Fruit fly (Drosophila melanogaster) whole organism, wandering third instar larva: ENCODE data around the gene RpL37A.

ENCODE experiments used
- Abd-B ChIP-seq: fragments of >200 bp; optimal IDR thresholded peaks from 2 replicates; lab custom pipeline; 2017; ENCODE audit warnings: missing biosample characterization, missing genetic modification characterization
- CG32264 ChIP-seq: fragments of 200-800 bp; sonication (Bioruptor generic); optimal IDR thresholded peaks from 2 replicates; lab custom pipeline; 2016; ENCODE audit warnings: missing biosample characterization, missing genetic modification characterization
- CG9705 ChIP-seq: fragments of 200-800 bp; sonication (Bioruptor generic); optimal IDR thresholded peaks from 2 replicates; lab custom pipeline; 2018; ENCODE audit warnings: missing biosample characterization, mild to moderate bottlenecking, missing genetic modification characterization
- CrebA ChIP-seq: fragments of 200-800 bp; sonication (Bioruptor generic); optimal IDR thresholded peaks from 2 replicates; lab custom pipeline; 2016; ENCODE audit warnings: missing biosample characterization, mild to moderate bottlenecking, missing genetic modification characterization, borderline replicate concordance
- Dfd ChIP-seq: fragments of >200 bp; optimal IDR thresholded peaks from 2 replicates; lab custom pipeline; 2017; ENCODE audit warnings: missing biosample characterization, missing genetic modification characterization
- Dif ChIP-seq: fragments of 200-275, 200-300 bp; sonication (Bioruptor generic); optimal IDR thresholded peaks from 2 replicates; lab custom pipeline; 2018; ENCODE audit warnings: missing biosample characterization, missing genetic modification characterization; ENCODE audit not compliant: partially characterized antibody
- GATAd ChIP-seq: sonication (Bioruptor generic); optimal IDR thresholded peaks from 2 replicates; lab custom pipeline; 2016; ENCODE audit warnings: missing biosample characterization, missing genetic modification characterization
- HLH106 ChIP-seq: fragments of 200-800 bp; optimal IDR thresholded peaks from 3 replicates; lab custom pipeline; 2019; ENCODE audit warnings: missing biosample characterization, mild to moderate bottlenecking, missing genetic modification characterization, moderate library complexity
- Hnf4 ChIP-seq: fragments of 200-800 bp; sonication (Bioruptor generic); optimal IDR thresholded peaks from 2 replicates; lab custom pipeline; 2016; ENCODE audit warnings: missing biosample characterization, mild to moderate bottlenecking, missing genetic modification characterization
- Hr83 ChIP-seq: fragments of 200-300 bp; sonication (Bioruptor generic); optimal IDR thresholded peaks from 2 replicates; lab custom pipeline; 2016; ENCODE audit warnings: missing biosample characterization, mild to moderate bottlenecking, missing genetic modification characterization, moderate library complexity; ENCODE audit not compliant: poor library complexity, severe bottlenecking
- Jra ChIP-seq: sonication (Bioruptor generic); optimal IDR thresholded peaks from 2 replicates; lab custom pipeline; 2016; ENCODE audit warnings: missing biosample characterization, missing genetic modification characterization
- N ChIP-seq: fragments of >200 bp; optimal IDR thresholded peaks from 2 replicates; lab custom pipeline; 2018; ENCODE audit warnings: missing biosample characterization, missing external identifiers, missing genetic modification characterization
- OdsH ChIP-seq: fragments of 200-800 bp; sonication (Bioruptor generic); optimal IDR thresholded peaks from 2 replicates; lab custom pipeline; 2016; ENCODE audit warnings: missing biosample characterization, mild to moderate bottlenecking, missing genetic modification characterization
- Rel ChIP-seq, 2 experiments: fragments of 200-800 bp; sonication (Bioruptor generic) in 1 of 2; optimal IDR thresholded peaks; 2 replicates in 1 of 2; 3 replicates in 1 of 2; lab custom pipeline; 2016 to 2019; ENCODE audit warnings: mild to moderate bottlenecking in 2 of 2, missing biosample characterization in 2 of 2, missing genetic modification characterization in 2 of 2, moderate library complexity in 1 of 2
- Sp1 ChIP-seq: fragments of 200-800 bp; sonication (Bioruptor generic); optimal IDR thresholded peaks from 3 replicates; lab custom pipeline; 2019; ENCODE audit warnings: missing biosample characterization, mild to moderate bottlenecking, missing genetic modification characterization, moderate library complexity
- br ChIP-seq: fragments of 200-800 bp; sonication (Bioruptor generic); optimal IDR thresholded peaks from 2 replicates; lab custom pipeline; 2016; ENCODE audit warnings: missing biosample characterization, missing genetic modification characterization
- brk ChIP-seq: fragments of 200-800 bp; sonication (Bioruptor generic); optimal IDR thresholded peaks from 2 replicates; lab custom pipeline; 2016; ENCODE audit warnings: missing biosample characterization, mild to moderate bottlenecking, missing genetic modification characterization
- dmrt93B ChIP-seq: fragments of 200-800 bp; sonication (Bioruptor generic); optimal IDR thresholded peaks from 2 replicates; lab custom pipeline; 2018; ENCODE audit warnings: missing biosample characterization, mild to moderate bottlenecking, missing genetic modification characterization
- ey ChIP-seq: fragments of 200-800 bp; sonication (Bioruptor generic); optimal IDR thresholded peaks from 2 replicates; lab custom pipeline; 2016; ENCODE audit warnings: missing biosample characterization, missing genetic modification characterization
- foxo ChIP-seq, 2 experiments: fragments of 200-800 bp; sonication (Bioruptor generic); optimal IDR thresholded peaks; 2 replicates in 1 of 2; 3 replicates in 1 of 2; lab custom pipeline; 2016 to 2017; ENCODE audit warnings: missing biosample characterization in 2 of 2, missing genetic modification characterization in 2 of 2
- fru ChIP-seq: fragments of 200-800 bp; sonication (Bioruptor generic); optimal IDR thresholded peaks from 3 replicates; lab custom pipeline; 2016; ENCODE audit warnings: missing biosample characterization, mild to moderate bottlenecking, missing genetic modification characterization
- jim ChIP-seq: fragments of 175-275, 200-325 bp; sonication (Bioruptor generic); optimal IDR thresholded peaks from 2 replicates; lab custom pipeline; 2016; ENCODE audit warnings: missing biosample characterization, mild to moderate bottlenecking, missing genetic modification characterization
- lola ChIP-seq: fragments of >200 bp; optimal IDR thresholded peaks from 2 replicates; lab custom pipeline; 2017; ENCODE audit warnings: missing biosample characterization, missing genetic modification characterization
- pan ChIP-seq: fragments of >200 bp; optimal IDR thresholded peaks from 2 replicates; lab custom pipeline; 2017
- rgr ChIP-seq: fragments of 200-800 bp; sonication (Bioruptor generic); optimal IDR thresholded peaks from 3 replicates; lab custom pipeline; 2016; ENCODE audit warnings: missing biosample characterization, mild to moderate bottlenecking, missing genetic modification characterization
- sage ChIP-seq: fragments of 200-800 bp; sonication (Bioruptor generic); optimal IDR thresholded peaks from 2 replicates; lab custom pipeline; 2016; ENCODE audit warnings: missing biosample characterization, mild to moderate bottlenecking, missing genetic modification characterization
- sv ChIP-seq: fragments of 200-800 bp; sonication (Bioruptor generic); optimal IDR thresholded peaks from 3 replicates; lab custom pipeline; 2016; ENCODE audit warnings: missing biosample characterization, missing genetic modification characterization
- usp ChIP-seq: fragments of >200 bp; optimal IDR thresholded peaks from 2 replicates; lab custom pipeline; 2017; ENCODE audit warnings: missing biosample characterization, missing genetic modification characterization
- woc ChIP-seq: sonication (Bioruptor generic); optimal IDR thresholded peaks from 2 replicates; lab custom pipeline; 2016; ENCODE audit warnings: missing biosample characterization, mild to moderate bottlenecking, missing genetic modification characterization

RpL37A gene

DNA sequence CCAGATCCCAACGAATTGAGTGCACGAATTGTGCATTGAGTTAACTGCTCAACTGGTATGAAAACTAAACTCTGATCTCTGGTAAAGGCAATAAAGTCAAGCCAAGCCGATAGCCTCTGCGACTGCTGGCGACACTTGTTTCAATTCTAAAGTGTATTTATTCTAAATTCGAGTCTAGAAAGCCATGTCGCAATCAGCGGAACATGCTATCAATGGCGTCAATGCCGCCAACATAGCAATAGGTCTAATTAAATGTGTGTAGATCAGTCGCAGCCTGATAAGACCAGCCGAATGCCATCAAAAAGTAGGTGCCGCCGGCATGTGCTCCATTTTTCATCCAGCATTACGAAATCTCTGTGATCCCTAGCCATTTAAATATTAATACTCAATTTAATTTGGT lies 45.2 kb upstream of the RpL37A start:
- no peak for TF ChIP-seq sv (GFP tag; lab: Kevin White, UChicago)
- no peak for TF ChIP-seq pan (lab: Kevin White, UChicago)
- no peak for TF ChIP-seq br (GFP tag; lab: Kevin White, UChicago)
- TF ChIP-seq Hr83, result no peak
- no peak for TF ChIP-seq brk
- no peak for TF ChIP-seq fru (GFP tag; lab: Kevin White, UChicago)
- no peak for TF ChIP-seq OdsH (GFP tag; lab: Kevin White, UChicago)
- TF ChIP-seq N, result no peak
- TF ChIP-seq Jra (GFP tag; lab: Kevin White, UChicago), result no peak
- no peak for TF ChIP-seq lola (GFP tag; lab: Kevin White, UChicago)
- no peak for TF ChIP-seq woc (GFP tag; lab: Kevin White, UChicago)
- TF ChIP-seq dmrt93B (GFP tag; lab: Kevin White, UChicago), result no peak
- TF ChIP-seq jim (GFP tag; lab: Kevin White, UChicago), result no peak
- TF ChIP-seq HLH106 (tag; lab: Kevin White, UChicago), result no peak
- TF ChIP-seq foxo (GFP tag; optimal IDR thresholded peaks at IDR 0.05; lab: Kevin White, UChicago), result no peak
- TF ChIP-seq usp (GFP tag; lab: Kevin White, UChicago), result no peak
- TF ChIP-seq ey (GFP tag; lab: Kevin White, UChicago), result no peak
- TF ChIP-seq Rel (GFP tag; optimal IDR thresholded peaks at IDR 0.05; lab: Kevin White, UChicago), result no peak
- no peak for TF ChIP-seq Rel (tag; optimal IDR thresholded peaks at IDR 0.05; lab: Kevin White, UChicago)
- TF ChIP-seq, all 38 proteins: peak for 0

DNA sequence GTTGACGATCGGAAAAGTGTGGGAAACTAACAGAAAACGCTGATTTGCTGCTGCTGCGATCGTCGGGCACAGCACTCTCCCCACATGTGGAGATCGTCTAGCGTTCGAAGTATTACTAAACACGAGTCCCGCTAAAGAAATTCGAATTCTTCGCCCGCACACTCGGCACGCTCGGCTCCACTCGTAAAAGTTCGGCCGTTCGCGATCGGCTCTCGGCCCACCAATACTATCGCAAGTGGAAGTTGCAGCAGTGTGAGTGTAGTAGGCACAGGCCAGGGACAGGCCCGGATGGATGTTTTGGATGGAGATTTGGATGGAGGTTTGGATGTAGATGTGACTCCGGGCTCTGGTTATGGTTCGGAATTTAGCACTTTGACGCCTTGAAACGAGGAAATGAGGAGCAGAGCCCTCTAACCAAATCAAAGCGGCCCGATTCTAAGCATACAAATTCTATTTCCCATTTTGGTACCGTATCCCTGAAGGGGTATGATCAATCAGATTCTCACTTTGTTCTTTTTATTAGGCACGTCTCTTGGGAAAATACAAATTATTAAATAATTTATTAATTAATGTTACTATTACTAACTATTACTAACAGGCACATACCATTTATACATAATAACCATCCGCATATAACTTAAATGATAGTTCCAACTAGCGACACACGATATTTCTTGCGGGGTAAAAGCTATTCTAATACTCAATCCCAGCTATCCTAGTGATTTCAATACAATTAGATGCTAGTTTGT lies 43.3 kb upstream of the RpL37A start:
- TF ChIP-seq Dif (no peak), Rel (GFP tag; optimal IDR thresholded peaks at IDR 0.05; lab: Kevin White, UChicago) (no peak), Rel (tag; optimal IDR thresholded peaks at IDR 0.05; lab: Kevin White, UChicago) (peak; percentile 10)

DNA sequence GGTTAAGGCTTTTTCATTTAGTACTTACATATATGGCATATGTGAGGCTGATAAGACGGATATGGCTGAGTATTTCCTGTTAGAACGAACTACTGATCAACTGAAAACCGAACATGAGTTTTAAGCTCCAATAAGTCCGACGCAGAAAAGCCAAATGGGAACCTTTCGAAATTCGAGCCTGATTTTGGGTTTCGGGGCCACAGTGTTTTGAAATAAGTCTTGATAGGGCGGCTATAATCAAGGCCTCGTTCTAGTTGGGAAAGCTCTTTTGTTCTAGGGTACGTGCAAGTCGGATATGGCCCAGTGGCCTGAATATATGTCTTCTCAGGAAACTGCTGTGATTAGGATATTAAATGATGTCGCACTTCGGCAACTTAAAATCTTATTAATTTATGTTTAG lies 42.7 kb upstream of the RpL37A start, which contains the start of gene vkg:
Gene vkg, minus strand, starts transcription at position 101 of the 400 bp plus-strand sequence.
- TF ChIP-seq Dif (no peak), sage (GFP tag; lab: Kevin White, UChicago) (no peak), woc (GFP tag; lab: Kevin White, UChicago) (no peak), CrebA (no peak), Sp1 (GFP tag; lab: Kevin White, UChicago) (no peak), Abd-B (GFP tag; lab: Kevin White, UChicago) (no peak), CG32264 (no peak), ey (GFP tag; lab: Kevin White, UChicago) (no peak), rgr (GFP tag; lab: Kevin White, UChicago) (no peak), foxo (GFP tag; optimal IDR thresholded peaks at IDR 0.05; lab: Kevin White, UChicago) (no peak), br (GFP tag; lab: Kevin White, UChicago) (no peak), GATAd (GFP tag; lab: Kevin White, UChicago) (no peak), N (no peak), Dfd (GFP tag; lab: Kevin White, UChicago) (no peak), Hnf4 (GFP tag; lab: Kevin White, UChicago) (no peak), dmrt93B (GFP tag; lab: Kevin White, UChicago) (no peak), Jra (GFP tag; lab: Kevin White, UChicago) (no peak)

DNA sequence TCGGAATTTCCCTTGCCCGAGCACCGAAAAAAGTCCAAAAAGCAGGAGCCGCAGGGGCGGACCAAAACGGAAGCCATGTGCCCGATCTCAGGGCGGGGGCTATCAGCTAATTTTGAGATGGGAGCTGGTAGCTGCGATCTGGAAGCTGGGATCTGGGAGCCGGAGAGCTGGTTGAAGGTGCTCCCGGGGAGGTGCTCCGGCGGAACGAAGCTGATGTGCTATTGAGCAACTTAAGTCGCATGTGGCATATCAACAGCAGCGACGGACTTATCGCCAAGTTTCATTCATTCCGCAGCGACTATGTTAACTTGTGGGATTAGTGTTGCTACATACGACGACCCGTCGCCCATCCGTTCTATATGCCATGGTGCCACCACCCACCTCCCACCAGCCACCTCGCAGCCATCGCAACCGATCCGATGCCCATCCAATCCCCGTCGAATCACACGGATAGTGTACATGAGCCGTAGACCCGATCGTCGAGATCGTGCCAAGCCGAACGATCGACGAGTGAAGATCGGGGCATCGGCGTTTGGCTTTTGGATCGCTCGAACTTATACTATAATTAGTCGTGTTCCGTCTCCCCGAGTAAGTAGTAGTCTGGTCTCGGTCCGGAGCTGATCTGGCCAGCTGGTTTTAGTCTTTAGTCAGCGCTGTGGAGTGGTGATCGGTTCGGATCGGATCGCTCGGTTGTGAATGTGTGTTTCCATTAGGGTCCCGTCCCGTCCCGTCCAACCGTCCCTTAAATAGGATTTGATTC lies 41.5 kb upstream of the RpL37A start, which contains the start of gene Col4a1:
Gene Col4a1, plus strand, starts transcription at position 561 of the 760 bp plus-strand sequence.
- TF ChIP-seq Rel (GFP tag; optimal IDR thresholded peaks at IDR 0.05; lab: Kevin White, UChicago), result no peak
- peak; percentile 2 for TF ChIP-seq Rel (tag; optimal IDR thresholded peaks at IDR 0.05; lab: Kevin White, UChicago)
- no peak for TF ChIP-seq ey (GFP tag; lab: Kevin White, UChicago)
- TF ChIP-seq sage (GFP tag; lab: Kevin White, UChicago), result no peak
- no peak for TF ChIP-seq dmrt93B (GFP tag; lab: Kevin White, UChicago)
- no peak for TF ChIP-seq Hnf4 (GFP tag; lab: Kevin White, UChicago)
- no peak for TF ChIP-seq CG9705 (GFP tag; lab: Kevin White, UChicago)
- no peak for TF ChIP-seq jim (GFP tag; lab: Kevin White, UChicago)
